Worm (Caenorhabditis elegans) whole organism, young adult: ENCODE results near the gene F35E8.6.

Source experiments
- B0336.3 ChIP-seq: fragments of 200-800 bp; sonication (Bioruptor generic); IDR thresholded peaks from 2 replicates; pipeline ENCODE4 v1.3.6; 2022; ENCODE audit warnings: missing genetic modification characterization, missing compliant biosample characterization
- F10E7.11 ChIP-seq: sonication (generic microtip); optimal IDR thresholded peaks from 2 replicates; lab custom pipeline; 2017; ENCODE audit warnings: mild to moderate bottlenecking, missing genetic modification characterization, moderate library complexity, missing compliant biosample characterization
- F22D6.2 ChIP-seq: sonication (generic microtip); optimal IDR thresholded peaks from 2 replicates; lab custom pipeline; 2016; ENCODE audit warnings: mild to moderate bottlenecking, missing genetic modification characterization, missing compliant biosample characterization
- F23B12.7 ChIP-seq: sonication (generic microtip); optimal IDR thresholded peaks from 2 replicates; lab custom pipeline; 2017; ENCODE audit warnings: missing genetic modification characterization, mild to moderate bottlenecking, missing compliant biosample characterization, antibody characterized with exemption, moderate library complexity; ENCODE audit not compliant: insufficient read depth
- F49E8.2 ChIP-seq: sonication (generic microtip); optimal IDR thresholded peaks from 3 replicates; lab custom pipeline; 2017; ENCODE audit warnings: missing genetic modification characterization, mild to moderate bottlenecking, missing compliant biosample characterization, antibody characterized with exemption, moderate library complexity; ENCODE audit not compliant: insufficient read depth
- F52B5.7 ChIP-seq: sonication (generic microtip); optimal IDR thresholded peaks from 2 replicates; lab custom pipeline; 2016; ENCODE audit warnings: mild to moderate bottlenecking, missing genetic modification characterization, missing compliant biosample characterization
- F57A8.1 ChIP-seq: fragments of 200-800 bp; sonication (Bioruptor generic); optimal IDR thresholded peaks from 2 replicates; lab custom pipeline; 2018; ENCODE audit warnings: mild to moderate bottlenecking, missing genetic modification characterization, moderate library complexity, missing compliant biosample characterization
- F57C9.4 ChIP-seq: sonication (generic microtip); optimal IDR thresholded peaks from 2 replicates; lab custom pipeline; 2017; ENCODE audit warnings: mild to moderate bottlenecking, missing genetic modification characterization, missing compliant biosample characterization
- K11D2.4 ChIP-seq: fragments of 200-800 bp; sonication (Bioruptor generic); IDR thresholded peaks from 2 replicates; pipeline ENCODE4 v1.3.6; 2022; ENCODE audit warnings: missing genetic modification reagents, missing genetic modification characterization, missing compliant biosample characterization
- Y56A3A.18 ChIP-seq: fragments of 200-800 bp; sonication (Bioruptor generic); IDR thresholded peaks from 2 replicates; pipeline ENCODE4 v1.3.6; 2022; ENCODE audit warnings: missing genetic modification reagents, missing genetic modification characterization, missing compliant biosample characterization
- Y67H2A.10 ChIP-seq: fragments of 200-800 bp; sonication (Bioruptor generic); conservative IDR thresholded peaks from 2 replicates; pipeline ENCODE4 v1.3.6; 2022; ENCODE audit warnings: missing genetic modification reagents, missing genetic modification characterization, missing compliant biosample characterization
- atf-7 ChIP-seq: sonication (generic microtip); optimal IDR thresholded peaks from 2 replicates; lab custom pipeline; 2017; ENCODE audit warnings: mild to moderate bottlenecking, missing genetic modification characterization, missing compliant biosample characterization
- ccch-3 ChIP-seq: fragments of 200-800 bp; sonication (Bioruptor generic); optimal IDR thresholded peaks from 2 replicates; lab custom pipeline; 2018; ENCODE audit warnings: mild to moderate bottlenecking, missing genetic modification characterization, missing compliant biosample characterization
- cebp-1 ChIP-seq, 2 experiments: fragments of 200-800 bp in 1 of 2; sonication (Bioruptor generic) in 1 of 2; sonication (generic microtip) in 1 of 2; IDR thresholded peaks in 1 of 2; optimal IDR thresholded peaks in 1 of 2; 2 replicates each; pipeline versions ENCODE4 v1.3.6 to Lab custom; 2017 to 2022; ENCODE audit warnings: missing compliant biosample characterization in 2 of 2, missing genetic modification characterization in 2 of 2, mild to moderate bottlenecking in 1 of 2, missing genetic modification reagents in 1 of 2, moderate library complexity in 1 of 2
- ceh-40 ChIP-seq: fragments of 200-800 bp; sonication (Bioruptor generic); IDR thresholded peaks from 2 replicates; pipeline ENCODE4 v1.3.6; 2022; ENCODE audit warnings: missing genetic modification characterization, missing compliant biosample characterization
- ceh-79 ChIP-seq: sonication (generic microtip); optimal IDR thresholded peaks from 2 replicates; lab custom pipeline; 2017; ENCODE audit warnings: mild to moderate bottlenecking, missing genetic modification characterization, missing compliant biosample characterization
- ceh-91 ChIP-seq: fragments of 200-800 bp; sonication (Bioruptor generic); IDR thresholded peaks from 2 replicates; pipeline ENCODE4 v1.3.6; 2022; ENCODE audit warnings: missing genetic modification reagents, missing genetic modification characterization, missing compliant biosample characterization
- dox-1 ChIP-seq: fragments of 200-800 bp; sonication (Bioruptor generic); IDR thresholded peaks from 2 replicates; pipeline ENCODE4 v1.3.6; 2022; ENCODE audit warnings: missing genetic modification reagents, missing genetic modification characterization, missing compliant biosample characterization
- dpl-1 ChIP-seq: fragments of 150-350 bp; optimal IDR thresholded peaks from 2 replicates; lab custom pipeline; 2014; ENCODE audit warnings: missing biosample characterization, missing genetic modification reagents, missing genetic modification characterization
- efl-1 ChIP-seq: fragments of 150-350 bp; optimal IDR thresholded peaks from 2 replicates; lab custom pipeline; 2014; ENCODE audit warnings: missing biosample characterization, missing genetic modification reagents, missing genetic modification characterization
- egl-44 ChIP-seq: fragments of 200-800 bp; sonication (Bioruptor generic); IDR thresholded peaks from 2 replicates; pipeline ENCODE4 v1.3.6; 2022; ENCODE audit warnings: missing genetic modification reagents, missing genetic modification characterization, missing compliant biosample characterization
- gei-17 ChIP-seq: fragments of 200-800 bp; sonication (Bioruptor generic); optimal IDR thresholded peaks from 2 replicates; lab custom pipeline; 2018; ENCODE audit warnings: mild to moderate bottlenecking, missing genetic modification characterization, missing compliant biosample characterization
- hlh-26 ChIP-seq: fragments of 200-800 bp; sonication (Bioruptor generic); conservative IDR thresholded peaks from 2 replicates; pipeline ENCODE4 v1.3.6; 2022; ENCODE audit warnings: missing genetic modification reagents, missing genetic modification characterization, missing compliant biosample characterization
- let-526 ChIP-seq: fragments of 200-800 bp; sonication (Bioruptor generic); IDR thresholded peaks from 2 replicates; pipeline ENCODE4 v1.3.6; 2022; ENCODE audit warnings: missing genetic modification reagents, missing genetic modification characterization, missing compliant biosample characterization
- lir-1 ChIP-seq: fragments of 200-800 bp; sonication (Bioruptor generic); conservative IDR thresholded peaks from 2 replicates; pipeline ENCODE4 v1.3.6; 2022; ENCODE audit warnings: missing genetic modification reagents, missing genetic modification characterization, missing compliant biosample characterization
- madf-10 ChIP-seq: sonication (generic microtip); optimal IDR thresholded peaks from 2 replicates; lab custom pipeline; 2016; ENCODE audit warnings: mild to moderate bottlenecking, missing genetic modification characterization, missing compliant biosample characterization
- mcd-1 ChIP-seq: fragments of 200-800 bp; sonication (Bioruptor generic); IDR thresholded peaks from 2 replicates; pipeline ENCODE4 v1.3.6; 2022; ENCODE audit warnings: missing genetic modification reagents, missing genetic modification characterization, missing compliant biosample characterization
- mxl-1 ChIP-seq: sonication (generic microtip); optimal IDR thresholded peaks from 2 replicates; lab custom pipeline; 2016; ENCODE audit warnings: missing genetic modification characterization, missing compliant biosample characterization
- nfya-2 ChIP-seq: fragments of 200-800 bp; sonication (Bioruptor generic); IDR thresholded peaks from 2 replicates; pipeline ENCODE4 v1.3.6; 2022; ENCODE audit warnings: missing genetic modification reagents, missing genetic modification characterization, missing compliant biosample characterization
- nhr-120 ChIP-seq: fragments of 200-800 bp; sonication (Bioruptor generic); IDR thresholded peaks from 2 replicates; pipeline ENCODE4 v1.3.6; 2022; ENCODE audit warnings: missing genetic modification characterization, missing compliant biosample characterization
- nhr-80 ChIP-seq: sonication (generic microtip); optimal IDR thresholded peaks from 2 replicates; lab custom pipeline; 2016; ENCODE audit warnings: missing genetic modification characterization, missing compliant biosample characterization
- pha-4 ChIP-seq: fragments of 150-350 bp; sonication (generic microtip); optimal IDR thresholded peaks from 2 replicates; lab custom pipeline; 2014; ENCODE audit warnings: missing biosample characterization, missing genetic modification reagents, missing genetic modification characterization
- repo-1 ChIP-seq: sonication (generic microtip); optimal IDR thresholded peaks from 2 replicates; lab custom pipeline; 2017; ENCODE audit warnings: mild to moderate bottlenecking, missing genetic modification characterization, missing compliant biosample characterization
- sdz-38 ChIP-seq: sonication (generic microtip); optimal IDR thresholded peaks from 2 replicates; lab custom pipeline; 2016; ENCODE audit warnings: missing genotype, missing genetic modification characterization, missing compliant biosample characterization
- snpc-1.1 ChIP-seq: sonication (generic microtip); optimal IDR thresholded peaks from 2 replicates; lab custom pipeline; 2017; ENCODE audit warnings: missing genetic modification characterization, mild to moderate bottlenecking, missing compliant biosample characterization, antibody characterized with exemption, moderate library complexity, missing genotype, missing genetic modification reagents; ENCODE audit not compliant: insufficient read depth
- snpc-3.4 ChIP-seq: sonication (generic microtip); optimal IDR thresholded peaks from 2 replicates; lab custom pipeline; 2017; ENCODE audit warnings: missing genetic modification characterization, mild to moderate bottlenecking, missing compliant biosample characterization, antibody characterized with exemption, moderate library complexity, missing genotype, missing genetic modification reagents
- xnd-1 ChIP-seq: sonication (generic microtip); optimal IDR thresholded peaks from 2 replicates; lab custom pipeline; 2016; ENCODE audit warnings: missing genotype, missing genetic modification reagents, missing genetic modification characterization, missing compliant biosample characterization
- zfh-2 ChIP-seq: fragments of 200-800 bp; sonication (Bioruptor generic); conservative IDR thresholded peaks from 2 replicates; pipeline ENCODE4 v1.3.6; 2022; ENCODE audit warnings: missing genetic modification reagents, missing genetic modification characterization, missing compliant biosample characterization
- zim-3 ChIP-seq: sonication (generic microtip); optimal IDR thresholded peaks from 2 replicates; lab custom pipeline; 2017; ENCODE audit warnings: mild to moderate bottlenecking, missing genetic modification characterization, moderate library complexity, missing compliant biosample characterization
- ztf-22 ChIP-seq: fragments of 200-800 bp; sonication (Bioruptor generic); optimal IDR thresholded peaks from 2 replicates; lab custom pipeline; 2018; ENCODE audit warnings: mild to moderate bottlenecking, missing genetic modification characterization, moderate library complexity, missing compliant biosample characterization
- ztf-26 ChIP-seq: sonication (generic microtip); optimal IDR thresholded peaks from 2 replicates; lab custom pipeline; 2017; ENCODE audit warnings: missing genetic modification characterization, missing compliant biosample characterization
- ztf-3 ChIP-seq: fragments of 200-800 bp; sonication (Bioruptor generic); optimal IDR thresholded peaks from 2 replicates; lab custom pipeline; 2018; ENCODE audit warnings: mild to moderate bottlenecking, missing genetic modification characterization, missing compliant biosample characterization

F35E8.6 gene

ce11 chrV:15887708-15888295 lies 24.1 kb upstream of the F35E8.6 start (continued):
- TF ChIP-seq lir-1 (GFP tag; lab: Robert Waterston, UW) (no peak), nhr-120 (GFP tag; lab: Robert Waterston, UW) (no peak), gei-17 (GFP tag; lab: Kevin White, UChicago) (no peak), zim-3 (tag; lab: Kevin White, UChicago) (no peak), F23B12.7 (no peak), xnd-1 (tag; lab: Kevin White, UChicago) (no peak), zfh-2 (GFP tag; lab: Robert Waterston, UW) (no peak), F22D6.2 (tag; lab: Kevin White, UChicago) (no peak), mcd-1 (GFP tag; lab: Robert Waterston, UW) (no peak), nfya-2 (GFP tag; lab: Robert Waterston, UW) (no peak), pha-4 (tag; lab: Kevin White, UChicago) (no peak), F10E7.11 (tag; lab: Kevin White, UChicago) (no peak), hlh-26 (no peak), ceh-79 (no peak), cebp-1 (GFP tag; IDR thresholded peaks at IDR 0.05; lab: Robert Waterston, UW) (no peak), cebp-1 (tag; optimal IDR thresholded peaks at IDR 0.05; lab: Kevin White, UChicago) (peak; percentile 21), egl-44 (GFP tag; lab: Robert Waterston, UW) (0 out of 2 replicates have a peak, but pooled peaks have one; percentile 23), madf-10 (no peak), ccch-3 (GFP tag; lab: Kevin White, UChicago) (no peak), Y67H2A.10 (GFP tag; lab: Robert Waterston, UW) (no peak), B0336.3 (no peak), dox-1 (GFP tag; lab: Robert Waterston, UW) (peak; percentile 32; the same call in 1 of the 2 replicates)

- TF ChIP-seq F57C9.4 (tag; lab: Kevin White, UChicago): no peak
- TF ChIP-seq let-526: no peak
These were observed 23.2 kb upstream of the F35E8.6 start, which contains the start of gene cgt-1 for ce11 chrV:15888751-15889150. Gene cgt-1 (minus strand): TSS chrV:15888851.

ce11 chrV:15890115-15890514 lies 21.8 kb upstream of the F35E8.6 start:
- TF ChIP-seq ztf-26 (tag; lab: Kevin White, UChicago): no peak
- TF ChIP-seq ceh-91 (GFP tag; lab: Robert Waterston, UW): no peak
- TF ChIP-seq nhr-80: peak; percentile 31
- no peak for TF ChIP-seq cebp-1 (GFP tag; IDR thresholded peaks at IDR 0.05; lab: Robert Waterston, UW)
- peak; percentile 28 for TF ChIP-seq cebp-1 (tag; optimal IDR thresholded peaks at IDR 0.05; lab: Kevin White, UChicago)
- TF ChIP-seq ztf-22 (GFP tag; lab: Kevin White, UChicago): no peak

ce11 chrV:15891279-15891678 lies 20.7 kb upstream of the F35E8.6 start:
- TF ChIP-seq sdz-38 (no peak), nhr-80 (peak; percentile 74)

- TF ChIP-seq ceh-40 (GFP tag; lab: Robert Waterston, UW) (no peak), ztf-3 (GFP tag; lab: Kevin White, UChicago) (no peak), F49E8.2 (tag; lab: Kevin White, UChicago) (no peak), cebp-1 (GFP tag; IDR thresholded peaks at IDR 0.05; lab: Robert Waterston, UW) (no peak), cebp-1 (tag; optimal IDR thresholded peaks at IDR 0.05; lab: Kevin White, UChicago) (no peak), mxl-1 (no peak), efl-1 (GFP tag; lab: Kevin White, UChicago) (no peak), dpl-1 (no peak), snpc-1.1 (tag; lab: Kevin White, UChicago) (no peak), Y56A3A.18 (GFP tag; lab: Robert Waterston, UW) (no peak), lir-1 (GFP tag; lab: Robert Waterston, UW) (no peak), atf-7 (tag; lab: Kevin White, UChicago) (no peak), F52B5.7 (tag; lab: Kevin White, UChicago) (no peak), F57A8.1 (GFP tag; lab: Kevin White, UChicago) (no peak), snpc-3.4 (tag; lab: Kevin White, UChicago) (no peak), repo-1 (tag; lab: Kevin White, UChicago) (no peak), K11D2.4 (no peak)
These were observed 20.2 kb upstream of the F35E8.6 start, which contains the start of gene T06C12.12 for ce11 chrV:15891761-15892160. Gene T06C12.12 (plus strand): TSS chrV:15892061.
